Fruit fly (Drosophila melanogaster): ENCODE measurements around the gene CG18547.

The CG18547 gene

dm6 chr3R:11949387-11950029 is 30.7 kb downstream of the CG18547 start, which contains the start of gene CG31211 (continued):
- TF ChIP-seq sd (tag; optimal IDR thresholded peaks at IDR 0.05) (no peak), lilli (GFP tag; optimal IDR thresholded peaks at IDR 0.05) (peak; percentile 43), MESR4 (GFP tag; optimal IDR thresholded peaks at IDR 0.05) (peak; percentile 96), CG10267 (tag; optimal IDR thresholded peaks at IDR 0.05) (peak; percentile 44), Gug (GFP tag; IDR thresholded peaks at IDR 0.05) (no peak), crp (GFP tag; optimal IDR thresholded peaks at IDR 0.05) (peak in 1 of 2 experiments; percentile 31), tio (GFP tag; optimal IDR thresholded peaks at IDR 0.05) (peak; percentile 27), Hey (tag; optimal IDR thresholded peaks at IDR 0.05) (no peak), pzg (GFP tag; optimal IDR thresholded peaks at IDR 0.05) (peak; percentile 2), ftz-f1 (GFP tag; optimal IDR thresholded peaks at IDR 0.05) (peak; percentile 8), CG10979 (tag; optimal IDR thresholded peaks at IDR 0.05) (no peak), ken (GFP tag; IDR thresholded peaks at IDR 0.05) (no peak), CG1792 (GFP tag; optimal IDR thresholded peaks at IDR 0.05) (no peak), gcm2 (GFP tag; optimal IDR thresholded peaks at IDR 0.05) (peak; percentile 14), CG15073 (GFP tag; optimal IDR thresholded peaks at IDR 0.05) (no peak), CG13624 (GFP tag; optimal IDR thresholded peaks at IDR 0.05) (peak; percentile 12), ssp (GFP tag; IDR thresholded peaks at IDR 0.05) (no peak), mld (GFP tag; IDR thresholded peaks at IDR 0.05; ENCODE audit: partially characterized antibody) (no peak), CG14965 (GFP tag; optimal IDR thresholded peaks at IDR 0.05; ENCODE audit: borderline replicate concordance) (no peak), Med (GFP tag) (peak; percentile 79), zfh2 (GFP tag; optimal IDR thresholded peaks at IDR 0.05) (no peak), CG11560 (tag; IDR thresholded peaks at IDR 0.05) (no peak), CG12071 (GFP tag; optimal IDR thresholded peaks at IDR 0.05) (no peak), CG7786 (GFP tag; optimal IDR thresholded peaks at IDR 0.05) (no peak), mam (GFP tag; optimal IDR thresholded peaks at IDR 0.05) (no peak), CG17385 (GFP tag; optimal IDR thresholded peaks at IDR 0.05) (no peak), ara (GFP tag; IDR thresholded peaks at IDR 0.05) (no peak), CG16815 (GFP tag; optimal IDR thresholded peaks at IDR 0.05) (no peak), Stat92E (GFP tag; optimal IDR thresholded peaks at IDR 0.05) (no peak), CG30020 (tag; optimal IDR thresholded peaks at IDR 0.05) (peak; percentile 34), nerfin-1 (tag; optimal IDR thresholded peaks at IDR 0.05) (no peak), dan (GFP tag; IDR thresholded peaks at IDR 0.05) (no peak), CG3995 (GFP tag; optimal IDR thresholded peaks at IDR 0.05) (peak; percentile 71), Blimp-1 (GFP tag; optimal IDR thresholded peaks at IDR 0.05) (no peak), hkb (optimal IDR thresholded peaks at IDR 0.05) (no peak), hkb (GFP tag; IDR thresholded peaks at IDR 0.05) (no peak), hth (optimal IDR thresholded peaks at IDR 0.05) (no peak), CG15696 (tag; optimal IDR thresholded peaks at IDR 0.05) (no peak), unpg (GFP tag; optimal IDR thresholded peaks at IDR 0.05) (no peak), CG4424 (GFP tag; optimal IDR thresholded peaks at IDR 0.05) (peak; percentile 29), dmrt11E (tag; optimal IDR thresholded peaks at IDR 0.05) (no peak), jigr1 (GFP tag; IDR thresholded peaks at IDR 0.05) (no peak), Bdp1 (GFP tag; optimal IDR thresholded peaks at IDR 0.05) (no peak), Dp (GFP tag; optimal IDR thresholded peaks at IDR 0.05) (peak; percentile 54), Sry-δ (GFP tag; optimal IDR thresholded peaks at IDR 0.05) (no peak), tx (GFP tag; optimal IDR thresholded peaks at IDR 0.05) (no peak), CG11247 (GFP tag; IDR thresholded peaks at IDR 0.05) (no peak), crol (GFP tag; IDR thresholded peaks at IDR 0.05) (no peak), CG9609 (GFP tag; optimal IDR thresholded peaks at IDR 0.05) (no peak), Mad (GFP tag; optimal IDR thresholded peaks at IDR 0.05) (no peak), pita (GFP tag; optimal IDR thresholded peaks at IDR 0.05) (no peak)
